Worm (Caenorhabditis elegans) whole organism, L3 larva: ENCODE results near the gene Y116A8C.24.
"Not testable (repeated sequence)": the region's sequence is repeated elsewhere in the genome, so short reads cannot be mapped to it uniquely, and the experiment has no call there.

Experiments
- aly-2 ChIP-seq: fragments of 150-350 bp; optimal IDR thresholded peaks from 2 replicates; lab custom pipeline; 2014; ENCODE audit warnings: missing biosample characterization, missing genetic modification characterization
- ama-1 ChIP-seq: fragments of 150-350 bp; optimal IDR thresholded peaks from 2 replicates; lab custom pipeline; 2018
- ceh-28 ChIP-seq: fragments of 150-350 bp; optimal IDR thresholded peaks from 2 replicates; lab custom pipeline; 2014; ENCODE audit warnings: missing biosample characterization, missing genetic modification reagents, missing genetic modification characterization
- ceh-82 ChIP-seq: fragments of 150-350 bp; optimal IDR thresholded peaks from 2 replicates; lab custom pipeline; 2014; ENCODE audit warnings: missing biosample characterization, missing genetic modification characterization
- egl-27 ChIP-seq: sonication (generic microtip); optimal IDR thresholded peaks from 4 replicates; lab custom pipeline; 2017; ENCODE audit warnings: missing biosample characterization, missing genetic modification reagents, missing genetic modification characterization
- egl-5 ChIP-seq: fragments of 150-350 bp; optimal IDR thresholded peaks from 2 replicates; lab custom pipeline; 2017; ENCODE audit warnings: missing biosample characterization, missing genetic modification reagents, missing genetic modification characterization, inconsistent platforms
- elt-1 ChIP-seq: fragments of 150-350 bp; optimal IDR thresholded peaks from 2 replicates; lab custom pipeline; 2014; ENCODE audit warnings: missing biosample characterization, missing genetic modification characterization
- elt-2 ChIP-seq: sonication (generic microtip); optimal IDR thresholded peaks from 2 replicates; lab custom pipeline; 2016; ENCODE audit warnings: missing genetic modification reagents, mild to moderate bottlenecking, missing genetic modification characterization, missing compliant biosample characterization
- elt-3 ChIP-seq, 3 experiments: fragments of 150-350 bp in 1 of 3; sonication (generic microtip) in 2 of 3; optimal IDR thresholded peaks; 2 replicates in 2 of 3; 4 replicates in 1 of 3; lab custom pipeline; 2014 to 2017; ENCODE audit warnings: missing biosample characterization in 3 of 3, missing genetic modification characterization in 3 of 3
- eor-1 ChIP-seq, 2 experiments: fragments of 150-350 bp; optimal IDR thresholded peaks; 2 replicates each; lab custom pipeline; 2014 to 2018; ENCODE audit warnings: missing biosample characterization in 2 of 2, missing genetic modification characterization in 2 of 2
- fkh-10 ChIP-seq: sonication (generic microtip); optimal IDR thresholded peaks from 2 replicates; lab custom pipeline; 2017; ENCODE audit warnings: missing biosample characterization, missing genetic modification reagents, missing genetic modification characterization
- fkh-2 ChIP-seq: fragments of 150-350 bp; optimal IDR thresholded peaks from 2 replicates; lab custom pipeline; 2014; ENCODE audit warnings: missing biosample characterization, missing genetic modification reagents, missing genetic modification characterization
- hmg-11 ChIP-seq: sonication (generic microtip); optimal IDR thresholded peaks from 2 replicates; lab custom pipeline; 2016; ENCODE audit warnings: missing genetic modification characterization, missing compliant biosample characterization
- lin-15B ChIP-seq: fragments of 150-350 bp; optimal IDR thresholded peaks from 2 replicates; lab custom pipeline; 2014; ENCODE audit warnings: missing biosample characterization, missing genetic modification characterization
- lin-39 ChIP-seq: fragments of 150-350 bp; optimal IDR thresholded peaks from 2 replicates; lab custom pipeline; 2018; ENCODE audit warnings: missing biosample characterization, missing genetic modification reagents, missing genetic modification characterization
- lsy-12 ChIP-seq: sonication (generic microtip); optimal IDR thresholded peaks from 2 replicates; lab custom pipeline; 2016; ENCODE audit warnings: mild to moderate bottlenecking, missing genetic modification characterization, missing compliant biosample characterization
- mdl-1 ChIP-seq: fragments of 150-350 bp; optimal IDR thresholded peaks from 2 replicates; lab custom pipeline; 2014; ENCODE audit warnings: missing biosample characterization, missing genetic modification characterization
- mml-1 ChIP-seq: fragments of 150-350 bp; sonication (generic microtip); optimal IDR thresholded peaks from 3 replicates; lab custom pipeline; 2014; ENCODE audit warnings: missing biosample characterization, missing genetic modification characterization
- nfya-1 ChIP-seq: sonication (generic microtip); optimal IDR thresholded peaks from 2 replicates; lab custom pipeline; 2017; ENCODE audit warnings: missing genetic modification characterization, mild to moderate bottlenecking, missing compliant biosample characterization, antibody characterized with exemption, moderate library complexity; ENCODE audit not compliant: insufficient read depth
- nhr-11 ChIP-seq: fragments of 150-350 bp; optimal IDR thresholded peaks from 2 replicates; lab custom pipeline; 2014; ENCODE audit warnings: missing biosample characterization, missing genetic modification characterization
- nhr-12 ChIP-seq: fragments of 150-350 bp; optimal IDR thresholded peaks from 2 replicates; lab custom pipeline; 2014; ENCODE audit warnings: missing biosample characterization, missing genetic modification characterization
- nhr-23 ChIP-seq: fragments of 150-350 bp; optimal IDR thresholded peaks from 2 replicates; lab custom pipeline; 2014; ENCODE audit warnings: missing biosample characterization, missing genetic modification reagents, missing genetic modification characterization
- nhr-28 ChIP-seq: fragments of 150-350 bp; optimal IDR thresholded peaks from 2 replicates; lab custom pipeline; 2014; ENCODE audit warnings: missing biosample characterization, missing genetic modification characterization
- nhr-43 ChIP-seq: sonication (generic microtip); optimal IDR thresholded peaks from 2 replicates; lab custom pipeline; 2016; ENCODE audit warnings: mild to moderate bottlenecking, missing genetic modification characterization, missing compliant biosample characterization; ENCODE audit not compliant: poor library complexity, severe bottlenecking
- nhr-67 ChIP-seq: fragments of 150-350 bp; optimal IDR thresholded peaks from 2 replicates; lab custom pipeline; 2014; ENCODE audit warnings: missing biosample characterization, missing genetic modification characterization
- nhr-76 ChIP-seq: fragments of 150-350 bp; sonication (generic microtip); optimal IDR thresholded peaks from 5 replicates; lab custom pipeline; 2014; ENCODE audit warnings: missing biosample characterization, missing genetic modification characterization
- nhr-77 ChIP-seq: fragments of 150-350 bp; optimal IDR thresholded peaks from 2 replicates; lab custom pipeline; 2014; ENCODE audit warnings: missing biosample characterization, missing genetic modification characterization
- pha-4 ChIP-seq: fragments of 150-350 bp; optimal IDR thresholded peaks from 2 replicates; lab custom pipeline; 2014; ENCODE audit warnings: missing biosample characterization, missing genetic modification reagents, missing genetic modification characterization
- skn-1 ChIP-seq: fragments of 150-350 bp; optimal IDR thresholded peaks from 2 replicates; lab custom pipeline; 2014; ENCODE audit warnings: missing biosample characterization, missing genetic modification characterization
- snpc-4 ChIP-seq: fragments of 150-350 bp; optimal IDR thresholded peaks from 2 replicates; lab custom pipeline; 2014; ENCODE audit warnings: missing biosample characterization, missing genetic modification characterization
- unc-39 ChIP-seq: sonication (generic microtip); optimal IDR thresholded peaks from 4 replicates; lab custom pipeline; 2017; ENCODE audit warnings: missing biosample characterization, missing genetic modification characterization
- unc-62 ChIP-seq: fragments of 150-350 bp; sonication (generic microtip); optimal IDR thresholded peaks from 4 replicates; lab custom pipeline; 2014; ENCODE audit warnings: missing biosample characterization, missing genetic modification reagents, missing genetic modification characterization
- zag-1 ChIP-seq: fragments of 150-350 bp; optimal IDR thresholded peaks from 2 replicates; lab custom pipeline; 2014; ENCODE audit warnings: missing biosample characterization, missing genetic modification characterization
- ztf-11 ChIP-seq: fragments of 150-350 bp; optimal IDR thresholded peaks from 2 replicates; lab custom pipeline; 2014; ENCODE audit warnings: missing biosample characterization, missing genetic modification characterization
- ztf-4 ChIP-seq: fragments of 150-350 bp; optimal IDR thresholded peaks from 2 replicates; lab custom pipeline; 2014; ENCODE audit warnings: missing biosample characterization, missing genetic modification characterization

The Y116A8C.24 gene

DNA sequence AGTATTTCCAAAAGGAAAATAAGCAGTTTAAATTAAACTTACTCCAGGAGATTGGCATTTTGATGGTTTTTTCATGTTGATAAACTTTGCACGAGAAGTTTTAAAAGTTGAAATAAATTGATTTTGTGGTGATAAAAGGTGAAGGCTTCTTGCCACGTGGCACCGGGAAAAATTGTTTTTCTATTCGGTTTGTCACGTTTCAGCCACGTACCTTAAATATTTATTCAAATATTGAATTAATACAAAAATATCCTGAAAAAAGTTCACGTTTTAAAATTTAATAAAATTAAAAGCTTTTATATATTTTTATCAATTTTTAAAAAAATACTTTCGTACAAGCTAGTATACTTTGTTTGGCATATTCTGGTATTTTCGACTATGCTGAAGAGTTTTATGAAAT is at the start of gene Y116A8C.24:
Gene Y116A8C.24 (minus strand): TSS at position 101 of the 400 bp plus-strand sequence.
- not testable (repeated sequence) for TF ChIP-seq ceh-28 (tag; lab: Kevin White, UChicago); eor-1 (tag; optimal IDR thresholded peaks at IDR 0.05; lab: Kevin White, UChicago); ztf-11
- TF ChIP-seq, all 47 proteins: peak for 0; not testable (repeated sequence) for 47

ce11 chrIV:17118987-17119732 is 48.5 kb upstream of the Y116A8C.24 start, which contains the start of gene itsn-1:
TSS of gene itsn-1 (plus strand) at chrIV:17119682.
- TF ChIP-seq pha-4 (no peak), eor-1 (tag; optimal IDR thresholded peaks at IDR 0.05; lab: Kevin White, UChicago) (no peak), hmg-11 (tag; lab: Kevin White, UChicago) (peak; percentile 22), egl-27 (tag; lab: Kevin White, UChicago) (no peak), ceh-28 (tag; lab: Kevin White, UChicago) (no peak), unc-39 (tag; lab: Kevin White, UChicago) (no peak), fkh-10 (no peak), nfya-1 (no peak), ama-1 (lab: Kevin White, UChicago) (peak; percentile 19), ceh-82 (no peak), nhr-11 (tag; lab: Kevin White, UChicago) (no peak), nhr-76 (tag; lab: Kevin White, UChicago) (no peak), snpc-4 (tag; lab: Kevin White, UChicago) (no peak)

- TF ChIP-seq nhr-77 (no peak), unc-39 (tag; lab: Kevin White, UChicago) (no peak), lin-39 (tag; lab: Kevin White, UChicago) (peak; percentile 32), fkh-2 (tag; lab: Kevin White, UChicago) (no peak), elt-3 (tag; optimal IDR thresholded peaks at IDR 0.05; lab: Kevin White, UChicago) (no peak), nhr-76 (tag; lab: Kevin White, UChicago) (no peak), lin-15B (tag; lab: Kevin White, UChicago) (peak; percentile 3), skn-1 (tag; lab: Kevin White, UChicago) (no peak), hmg-11 (tag; lab: Kevin White, UChicago) (peak; percentile 80), ceh-28 (tag; lab: Kevin White, UChicago) (no peak), nhr-12 (tag; lab: Kevin White, UChicago) (no peak), unc-62 (GFP tag; lab: Kevin White, UChicago) (no peak), nhr-43 (peak; percentile 47), nfya-1 (peak; percentile 56), pha-4 (peak; percentile 61), elt-2 (tag; lab: Kevin White, UChicago) (peak; percentile 1), nhr-23 (tag; lab: Kevin White, UChicago) (peak; percentile 52)
Measured at ce11 chrIV:17118585-17118984, 47.9 kb upstream of the Y116A8C.24 start, which contains the start of gene uaf-2. TSS of gene uaf-2 (minus strand) at chrIV:17118767.

DNA sequence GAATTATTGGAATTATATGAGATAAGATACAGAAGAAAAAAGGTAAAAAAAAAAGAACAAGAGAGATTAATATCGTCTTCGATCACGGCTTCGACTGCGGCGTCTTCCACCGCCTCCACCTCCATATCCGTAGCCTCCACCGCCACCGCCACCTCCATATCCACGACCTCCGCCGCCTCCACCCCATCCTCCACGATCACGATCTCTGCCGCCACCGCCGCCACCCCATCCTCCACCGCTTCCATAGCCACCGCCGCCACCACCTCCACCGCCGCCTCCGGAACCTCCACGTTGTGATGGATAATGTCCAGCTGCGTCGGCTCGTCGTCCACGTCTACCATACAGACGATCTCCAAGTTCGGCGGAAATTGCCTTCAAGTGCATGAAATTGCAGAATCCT is 46.1 kb upstream of the Y116A8C.24 start:
- TF ChIP-seq nhr-28 (tag; lab: Kevin White, UChicago): no peak
- no peak for TF ChIP-seq fkh-10
- TF ChIP-seq egl-5 (tag; lab: Kevin White, UChicago): no peak
- TF ChIP-seq fkh-2 (tag; lab: Kevin White, UChicago): no peak
- no peak for TF ChIP-seq nhr-67 (tag; lab: Kevin White, UChicago)
- no peak for TF ChIP-seq ama-1 (lab: Kevin White, UChicago)
- no peak for TF ChIP-seq elt-1 (tag; lab: Kevin White, UChicago)

ce11 chrIV:17116345-17116744 is 45.7 kb upstream of the Y116A8C.24 start, which contains the start of gene cyn-13:
TSS of gene cyn-13 (minus strand) at chrIV:17116657.
- no peak for TF ChIP-seq unc-62 (GFP tag; lab: Kevin White, UChicago)
- TF ChIP-seq mdl-1: no peak

DNA sequence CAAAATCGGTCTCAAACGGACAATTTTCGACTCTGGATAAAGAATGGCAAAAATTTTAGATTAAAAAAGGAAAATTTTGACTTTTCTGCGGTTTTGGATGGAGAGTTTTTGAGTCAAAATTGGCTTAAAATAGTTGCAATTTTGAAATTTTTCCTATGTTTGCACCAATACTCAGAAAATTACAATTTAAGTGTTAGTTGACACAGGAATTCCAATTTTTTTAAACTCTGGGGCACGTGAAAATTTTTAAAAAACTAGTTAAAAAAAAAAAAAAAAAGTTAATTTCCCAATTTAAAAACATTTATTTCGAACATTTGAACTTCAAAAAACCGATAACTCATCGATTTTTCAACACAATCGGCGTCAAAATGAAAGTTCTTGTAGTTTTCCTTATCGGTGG is 41.1 kb upstream of the Y116A8C.24 start, which contains the start of gene Y116A8C.33:
Gene Y116A8C.33 (plus strand): TSS at position 301 of the 400 bp plus-strand sequence.
- TF ChIP-seq zag-1 (tag; lab: Kevin White, UChicago) (no peak), ceh-82 (no peak), eor-1 (tag; optimal IDR thresholded peaks at IDR 0.05; lab: Kevin White, UChicago) (no peak), ceh-28 (tag; lab: Kevin White, UChicago) (no peak), ama-1 (lab: Kevin White, UChicago) (no peak), fkh-2 (tag; lab: Kevin White, UChicago) (no peak), fkh-10 (no peak), aly-2 (no peak), lsy-12 (tag; lab: Kevin White, UChicago) (no peak), mdl-1 (no peak), lin-15B (tag; lab: Kevin White, UChicago) (no peak), mml-1 (tag; lab: Kevin White, UChicago) (no peak), ztf-4 (tag; lab: Kevin White, UChicago) (no peak), nhr-11 (tag; lab: Kevin White, UChicago) (no peak), egl-5 (tag; lab: Kevin White, UChicago) (no peak)
